Worm (Caenorhabditis elegans): Measurements from ENCODE around the gene nkat-3.

Gene nkat-3

DNA sequence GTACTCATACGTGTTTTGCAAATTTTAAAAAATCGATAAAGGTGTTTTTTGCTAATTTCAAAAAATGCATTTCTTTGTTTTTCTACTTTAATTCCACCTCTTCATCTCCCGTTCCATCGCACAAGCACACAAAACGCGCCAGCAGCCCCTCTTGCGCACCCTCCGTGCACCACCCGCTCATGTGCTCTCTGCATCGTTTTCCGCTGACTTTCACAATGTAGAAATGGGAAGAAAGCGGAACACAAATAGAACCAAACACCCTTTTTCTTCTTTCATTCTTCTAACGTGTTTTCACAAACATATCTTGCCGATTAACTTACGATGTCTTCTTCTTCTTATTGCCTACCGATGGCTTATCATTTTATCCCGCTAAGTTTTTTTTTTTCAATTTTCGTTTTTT lies 51.2 kb downstream of the nkat-3 start (continued):
- TF ChIP-seq unc-86 (tag; optimal IDR thresholded peaks at IDR 0.05) = no peak
- TF ChIP-seq hlh-8 (tag; optimal IDR thresholded peaks at IDR 0.05) = no peak
- no peak for TF ChIP-seq elt-4 (tag; optimal IDR thresholded peaks at IDR 0.05)
- TF ChIP-seq elt-2 (tag; optimal IDR thresholded peaks at IDR 0.05) = peak; percentile 53
- no peak for TF ChIP-seq eyg-1 (tag; optimal IDR thresholded peaks at IDR 0.05)
- peak; percentile 1 for TF ChIP-seq ceh-2 (tag; optimal IDR thresholded peaks at IDR 0.05)
- TF ChIP-seq C38D4.7 (GFP tag; optimal IDR thresholded peaks at IDR 0.05) = no peak
- TF ChIP-seq madf-2 (tag; optimal IDR thresholded peaks at IDR 0.05) = peak; percentile 14
- TF ChIP-seq gmeb-2 (tag; optimal IDR thresholded peaks at IDR 0.05) = peak; percentile 22
- no peak for TF ChIP-seq tbx-7 (tag; optimal IDR thresholded peaks at IDR 0.05)
- no peak for TF ChIP-seq nhr-232 (tag; optimal IDR thresholded peaks at IDR 0.05)
- TF ChIP-seq unc-3 (GFP tag; conservative IDR thresholded peaks at IDR 0.05) = 0 out of 2 replicates have a peak, but pooled peaks have one; percentile 39
- no peak for TF ChIP-seq unc-3 (tag; optimal IDR thresholded peaks at IDR 0.05)
- peak; percentile 75 for TF ChIP-seq ceh-34 (tag; optimal IDR thresholded peaks at IDR 0.05)
- peak; percentile 43 for TF ChIP-seq unc-42 (tag; optimal IDR thresholded peaks at IDR 0.05)
- TF ChIP-seq hlh-13 (GFP tag; optimal IDR thresholded peaks at IDR 0.05) = no peak
- no peak for TF ChIP-seq ama-1 (optimal IDR thresholded peaks at IDR 0.05)
- peak; percentile 19 for TF ChIP-seq sdc-2 (tag; optimal IDR thresholded peaks at IDR 0.05)
- TF ChIP-seq hlh-6 (tag; optimal IDR thresholded peaks at IDR 0.05) = no peak
- TF ChIP-seq Y22D7AL.16 (tag; optimal IDR thresholded peaks at IDR 0.05) = peak; percentile 12
- TF ChIP-seq ceh-30 (tag; optimal IDR thresholded peaks at IDR 0.05) = no peak
- TF ChIP-seq nfya-1 (tag; optimal IDR thresholded peaks at IDR 0.05) = peak; percentile 64
- TF ChIP-seq fax-1 (tag; optimal IDR thresholded peaks at IDR 0.05) = no peak
